Fruit fly (Drosophila melanogaster): ENCODE results near the gene Ten-a.
A peak's percentile ranks its signal among the peaks of the same experiment; 100 is the strongest.

The Ten-a gene

DNA sequence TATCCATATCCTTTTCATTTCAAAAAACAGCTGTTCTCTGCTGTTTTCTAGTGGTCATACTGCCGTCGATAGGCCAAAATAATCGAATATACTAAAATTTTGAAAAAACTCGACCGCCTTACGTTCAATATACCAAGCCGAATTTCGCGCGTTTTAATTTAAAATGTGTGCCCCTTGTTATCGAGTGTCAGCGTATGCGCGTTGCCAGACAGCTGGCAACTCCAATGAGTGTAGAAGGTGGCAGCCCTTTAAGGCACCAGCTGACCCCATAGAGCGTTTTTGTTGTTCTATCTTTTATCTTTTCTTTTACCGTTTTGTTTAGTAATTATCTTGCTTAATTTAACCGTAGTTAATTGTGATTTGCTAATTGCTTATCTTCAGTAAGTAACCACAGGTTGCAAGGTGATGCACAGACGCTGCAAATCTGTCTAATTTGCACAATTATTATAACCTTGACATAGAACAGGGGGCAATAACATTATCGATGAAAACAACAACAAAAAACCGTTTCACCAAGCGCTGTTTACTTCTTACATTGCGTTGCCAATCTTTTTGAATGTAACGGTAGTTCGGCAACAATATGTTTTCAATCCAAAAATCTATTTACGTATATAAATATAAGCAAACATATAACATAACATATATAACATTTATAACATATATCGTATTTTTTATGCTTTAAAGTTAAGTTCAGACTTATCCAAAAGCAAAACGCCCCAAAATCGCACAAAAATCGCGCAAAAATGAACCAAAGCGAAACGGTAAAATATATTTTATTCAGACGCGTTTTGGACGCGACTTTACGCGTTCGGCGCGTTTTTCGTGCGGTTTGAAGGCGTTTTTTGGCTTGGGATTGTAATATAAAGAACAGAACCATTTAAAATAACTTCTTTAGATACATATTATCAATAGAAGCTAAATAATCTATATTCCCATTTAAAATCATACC, 31.1 kb upstream of the Ten-a start, which contains the start of the genes CG1492 and regucalcin (continued):
- TF ChIP-seq cato (GFP tag; optimal IDR thresholded peaks at IDR 0.05; ENCODE audit: borderline replicate concordance), result no peak
- peak; percentile 85 for TF ChIP-seq pzg (GFP tag; optimal IDR thresholded peaks at IDR 0.05)
- no peak for TF ChIP-seq Oaz (GFP tag; IDR thresholded peaks at IDR 0.05)
- no peak for TF ChIP-seq Max (GFP tag; optimal IDR thresholded peaks at IDR 0.05)
- TF ChIP-seq sd (tag; optimal IDR thresholded peaks at IDR 0.05), result no peak
- no peak for TF ChIP-seq jigr1 (GFP tag; IDR thresholded peaks at IDR 0.05)
- no peak for TF ChIP-seq CG32767 (GFP tag; IDR thresholded peaks at IDR 0.05)
- no peak for TF ChIP-seq CG17612 (GFP tag; IDR thresholded peaks at IDR 0.05)
- TF ChIP-seq Trl (optimal IDR thresholded peaks at IDR 0.05), result no peak
- TF ChIP-seq Trl (GFP tag; optimal IDR thresholded peaks at IDR 0.05), result no peak
- no peak for TF ChIP-seq odd (GFP tag; optimal IDR thresholded peaks at IDR 0.05)
- TF ChIP-seq TFAM (GFP tag; optimal IDR thresholded peaks at IDR 0.05), result no peak
- no peak for TF ChIP-seq CG8944 (GFP tag; optimal IDR thresholded peaks at IDR 0.05)
- TF ChIP-seq sob (GFP tag; IDR thresholded peaks at IDR 0.05), result no peak
- TF ChIP-seq CG15696 (tag; optimal IDR thresholded peaks at IDR 0.05), result no peak
- TF ChIP-seq lilli (GFP tag; optimal IDR thresholded peaks at IDR 0.05), result peak; percentile 14
- no peak for TF ChIP-seq CG12391 (tag; optimal IDR thresholded peaks at IDR 0.05)
- no peak for TF ChIP-seq kah (GFP tag; optimal IDR thresholded peaks at IDR 0.05)
- no peak for TF ChIP-seq ap (GFP tag; IDR thresholded peaks at IDR 0.05)
- no peak for TF ChIP-seq CG12744 (GFP tag; optimal IDR thresholded peaks at IDR 0.05)
- no peak for TF ChIP-seq Blimp-1 (GFP tag; optimal IDR thresholded peaks at IDR 0.05)
- no peak for TF ChIP-seq ham (GFP tag; IDR thresholded peaks at IDR 0.05)
- no peak for TF ChIP-seq NC2α (GFP tag; optimal IDR thresholded peaks at IDR 0.05)
- no peak for TF ChIP-seq cas (GFP tag; IDR thresholded peaks at IDR 0.05)
- TF ChIP-seq nmo (GFP tag; optimal IDR thresholded peaks at IDR 0.05), result peak; percentile 21
- no peak for TF ChIP-seq kni (GFP tag; optimal IDR thresholded peaks at IDR 0.05)
- peak; percentile 29 for TF ChIP-seq MESR4 (GFP tag; optimal IDR thresholded peaks at IDR 0.05)
- no peak for TF ChIP-seq rib (GFP tag; IDR thresholded peaks at IDR 0.05)
- no peak for TF ChIP-seq slou (GFP tag; optimal IDR thresholded peaks at IDR 0.05)
- TF ChIP-seq tgo (GFP tag; IDR thresholded peaks at IDR 0.05), result no peak
- TF ChIP-seq p53 (GFP tag; optimal IDR thresholded peaks at IDR 0.05), result no peak
- no peak for TF ChIP-seq fd102C (GFP tag; optimal IDR thresholded peaks at IDR 0.05)
- TF ChIP-seq CG6854 (GFP tag; optimal IDR thresholded peaks at IDR 0.05), result no peak
- TF ChIP-seq CG7839 (tag; optimal IDR thresholded peaks at IDR 0.05), result no peak
- no peak for TF ChIP-seq pho (GFP tag; optimal IDR thresholded peaks at IDR 0.05)
- peak; percentile 34; the same call in 1 of the 2 replicates for TF ChIP-seq Scr (GFP tag; IDR thresholded peaks at IDR 0.05; ENCODE audit: partially characterized antibody)
- no peak for TF ChIP-seq en (GFP tag; optimal IDR thresholded peaks at IDR 0.05)
- TF ChIP-seq oc (tag; optimal IDR thresholded peaks at IDR 0.05), result no peak
- peak; percentile 19; the same call in 1 of the 3 replicates for TF ChIP-seq row (GFP tag; IDR thresholded peaks at IDR 0.05)
- no peak for TF ChIP-seq stc (GFP tag; IDR thresholded peaks at IDR 0.05)
- TF ChIP-seq Awh (GFP tag; IDR thresholded peaks at IDR 0.05), result no peak
- no peak for TF ChIP-seq cad (GFP tag; optimal IDR thresholded peaks at IDR 0.05)
- peak; percentile 89 for TF ChIP-seq Myb (GFP tag; optimal IDR thresholded peaks at IDR 0.05)
- peak; percentile 61 for TF ChIP-seq Med (GFP tag)
- no peak for TF ChIP-seq CG30431 (GFP tag; optimal IDR thresholded peaks at IDR 0.05)
- TF ChIP-seq CG11085 (GFP tag; IDR thresholded peaks at IDR 0.05), result no peak
- no peak for TF ChIP-seq Ada2b (GFP tag; IDR thresholded peaks at IDR 0.05)
- peak; percentile 44 for TF ChIP-seq Sin3A (optimal IDR thresholded peaks at IDR 0.05)
- TF ChIP-seq jumu (GFP tag; optimal IDR thresholded peaks at IDR 0.05), result no peak
- TF ChIP-seq Mrtf (GFP tag; IDR thresholded peaks at IDR 0.05), result no peak
- 0 out of 2 replicates have a peak, but pooled peaks have one; percentile 25 for TF ChIP-seq tna (GFP tag; IDR thresholded peaks at IDR 0.05; ENCODE audit: partially characterized antibody)
